Worm (Caenorhabditis elegans) whole organism, L4 larva: Measurements from ENCODE around the gene chup-1.

ENCODE experiments used
- ceh-82 ChIP-seq: sonication (generic microtip); optimal IDR thresholded peaks from 2 replicates; lab custom pipeline; 2017; ENCODE audit warnings: missing biosample characterization, missing genetic modification characterization
- egl-27 ChIP-seq: sonication (generic microtip); optimal IDR thresholded peaks from 3 replicates; lab custom pipeline; 2017; ENCODE audit warnings: missing biosample characterization, missing genetic modification reagents, missing genetic modification characterization
- unc-39 ChIP-seq: sonication (generic microtip); optimal IDR thresholded peaks from 2 replicates; lab custom pipeline; 2017; ENCODE audit warnings: missing biosample characterization, missing genetic modification characterization

ce11 chrX:8761497-8761896, 30.5 kb upstream of the chup-1 start, which contains the start of gene M02D8.5:
- TF ChIP-seq ceh-82, result no peak
- no peak for TF ChIP-seq unc-39
- TF ChIP-seq egl-27 (tag; lab: Kevin White, UChicago), result no peak
